Worm (Caenorhabditis elegans) whole organism, young adult: Measurements from ENCODE around the gene mpst-4.
A peak's percentile ranks its signal among the peaks of the same experiment; 100 is the strongest.
"Not testable (repeated sequence)": the region's sequence is repeated elsewhere in the genome, so short reads cannot be mapped to it uniquely, and the experiment has no call there.

ENCODE experiments used
- B0019.2 ChIP-seq: fragments of 200-800 bp; sonication (Bioruptor generic); conservative IDR thresholded peaks from 2 replicates; pipeline ENCODE4 v1.3.6; 2022; ENCODE audit warnings: missing genetic modification reagents, missing genetic modification characterization, missing compliant biosample characterization
- B0261.1 ChIP-seq: sonication (generic microtip); optimal IDR thresholded peaks from 2 replicates; lab custom pipeline; 2016; ENCODE audit warnings: mild to moderate bottlenecking, missing genetic modification characterization, moderate library complexity, missing compliant biosample characterization
- B0336.3 ChIP-seq: fragments of 200-800 bp; sonication (Bioruptor generic); IDR thresholded peaks from 2 replicates; pipeline ENCODE4 v1.3.6; 2022; ENCODE audit warnings: missing genetic modification characterization, missing compliant biosample characterization
- F33H1.4 ChIP-seq: fragments of 200-800 bp; sonication (Bioruptor generic); IDR thresholded peaks from 2 replicates; pipeline ENCODE4 v1.3.6; 2022; ENCODE audit warnings: missing genetic modification reagents, missing genetic modification characterization, missing compliant biosample characterization
- F57C9.4 ChIP-seq: sonication (generic microtip); optimal IDR thresholded peaks from 2 replicates; lab custom pipeline; 2017; ENCODE audit warnings: mild to moderate bottlenecking, missing genetic modification characterization, missing compliant biosample characterization
- Y56A3A.18 ChIP-seq: fragments of 200-800 bp; sonication (Bioruptor generic); IDR thresholded peaks from 2 replicates; pipeline ENCODE4 v1.3.6; 2022; ENCODE audit warnings: missing genetic modification reagents, missing genetic modification characterization, missing compliant biosample characterization
- Y67H2A.10 ChIP-seq: fragments of 200-800 bp; sonication (Bioruptor generic); conservative IDR thresholded peaks from 2 replicates; pipeline ENCODE4 v1.3.6; 2022; ENCODE audit warnings: missing genetic modification reagents, missing genetic modification characterization, missing compliant biosample characterization
- atf-7 ChIP-seq: sonication (generic microtip); optimal IDR thresholded peaks from 2 replicates; lab custom pipeline; 2017; ENCODE audit warnings: mild to moderate bottlenecking, missing genetic modification characterization, missing compliant biosample characterization
- attf-5 ChIP-seq: fragments of 200-800 bp; sonication (Bioruptor generic); optimal IDR thresholded peaks from 2 replicates; lab custom pipeline; 2018; ENCODE audit warnings: mild to moderate bottlenecking, missing genetic modification characterization, missing compliant biosample characterization
- cebp-1 ChIP-seq, 2 experiments: fragments of 200-800 bp in 1 of 2; sonication (Bioruptor generic) in 1 of 2; sonication (generic microtip) in 1 of 2; IDR thresholded peaks in 1 of 2; optimal IDR thresholded peaks in 1 of 2; 2 replicates each; pipeline versions ENCODE4 v1.3.6 to Lab custom; 2017 to 2022; ENCODE audit warnings: missing compliant biosample characterization in 2 of 2, missing genetic modification characterization in 2 of 2, mild to moderate bottlenecking in 1 of 2, missing genetic modification reagents in 1 of 2, moderate library complexity in 1 of 2
- cebp-2 ChIP-seq: fragments of 200-800 bp; sonication (Bioruptor generic); IDR thresholded peaks from 2 replicates; pipeline ENCODE4 v1.3.6; 2022; ENCODE audit warnings: missing genetic modification characterization, missing compliant biosample characterization
- ceh-100 ChIP-seq: fragments of 200-800 bp; sonication (Bioruptor generic); IDR thresholded peaks from 2 replicates; pipeline ENCODE4 v1.3.6; 2022; ENCODE audit warnings: missing genetic modification reagents, missing genetic modification characterization, missing compliant biosample characterization
- ceh-27 ChIP-seq: fragments of 200-800 bp; sonication (Bioruptor generic); optimal IDR thresholded peaks from 2 replicates; lab custom pipeline; 2018; ENCODE audit warnings: mild to moderate bottlenecking, missing genetic modification characterization, moderate library complexity, missing compliant biosample characterization
- ceh-40 ChIP-seq: fragments of 200-800 bp; sonication (Bioruptor generic); IDR thresholded peaks from 2 replicates; pipeline ENCODE4 v1.3.6; 2022; ENCODE audit warnings: missing genetic modification characterization, missing compliant biosample characterization
- ceh-79 ChIP-seq: sonication (generic microtip); optimal IDR thresholded peaks from 2 replicates; lab custom pipeline; 2017; ENCODE audit warnings: mild to moderate bottlenecking, missing genetic modification characterization, missing compliant biosample characterization
- chd-7 ChIP-seq: sonication (generic microtip); optimal IDR thresholded peaks from 2 replicates; lab custom pipeline; 2016; ENCODE audit warnings: mild to moderate bottlenecking, missing genetic modification characterization, moderate library complexity, missing compliant biosample characterization
- efl-1 ChIP-seq: fragments of 150-350 bp; optimal IDR thresholded peaks from 2 replicates; lab custom pipeline; 2014; ENCODE audit warnings: missing biosample characterization, missing genetic modification reagents, missing genetic modification characterization
- egrh-3 ChIP-seq: fragments of 200-800 bp; sonication (Bioruptor generic); IDR thresholded peaks from 2 replicates; pipeline ENCODE4 v1.3.6; 2022; ENCODE audit warnings: missing genetic modification reagents, missing genetic modification characterization, missing compliant biosample characterization
- ekl-4 ChIP-seq: fragments of 200-800 bp; sonication (Bioruptor generic); IDR thresholded peaks from 2 replicates; pipeline ENCODE4 v1.3.6; 2022; ENCODE audit warnings: missing genetic modification reagents, missing genetic modification characterization, missing compliant biosample characterization
- ets-4 ChIP-seq: fragments of 200-800 bp; sonication (Bioruptor generic); optimal IDR thresholded peaks from 2 replicates; lab custom pipeline; 2018; ENCODE audit warnings: mild to moderate bottlenecking, missing genetic modification characterization, missing compliant biosample characterization
- hsf-1 ChIP-seq: fragments of 200-800 bp; sonication (Bioruptor generic); IDR thresholded peaks from 2 replicates; pipeline ENCODE4 v1.3.6; 2022; ENCODE audit warnings: missing genetic modification reagents, missing genetic modification characterization, missing compliant biosample characterization
- lin-26 ChIP-seq: fragments of 200-800 bp; sonication (Bioruptor generic); IDR thresholded peaks from 2 replicates; pipeline ENCODE4 v1.3.6; 2022; ENCODE audit warnings: missing genetic modification reagents, missing genetic modification characterization, missing compliant biosample characterization
- lin-35 ChIP-seq, 3 experiments: fragments of 150-350 bp in 2 of 3; sonication (generic microtip) in 1 of 3; optimal IDR thresholded peaks; 2 replicates each; lab custom pipeline; 2014 to 2018; ENCODE audit warnings: missing biosample characterization in 3 of 3, missing genetic modification characterization in 3 of 3, missing genetic modification reagents in 3 of 3
- lin-40 ChIP-seq: sonication (generic microtip); optimal IDR thresholded peaks from 2 replicates; lab custom pipeline; 2016; ENCODE audit warnings: missing genetic modification characterization, mild to moderate bottlenecking, missing compliant biosample characterization, missing genotype, missing genetic modification reagents
- lin-54 ChIP-seq: fragments of 200-800 bp; sonication (Bioruptor generic); optimal IDR thresholded peaks from 2 replicates; lab custom pipeline; 2018; ENCODE audit warnings: mild to moderate bottlenecking, missing genetic modification characterization, missing compliant biosample characterization
- madf-3 ChIP-seq: fragments of 200-800 bp; sonication (Bioruptor generic); IDR thresholded peaks from 2 replicates; pipeline ENCODE4 v1.3.6; 2022; ENCODE audit warnings: missing genetic modification reagents, missing genetic modification characterization, missing compliant biosample characterization
- mes-4 ChIP-seq: sonication (generic microtip); optimal IDR thresholded peaks from 2 replicates; lab custom pipeline; 2016; ENCODE audit warnings: missing genotype, missing genetic modification characterization, missing compliant biosample characterization
- nfya-1 ChIP-seq: sonication (generic microtip); optimal IDR thresholded peaks from 2 replicates; lab custom pipeline; 2017; ENCODE audit warnings: antibody characterized with exemption, missing compliant biosample characterization, missing genetic modification characterization, borderline replicate concordance; ENCODE audit not compliant: insufficient read depth
- nhr-120 ChIP-seq: fragments of 200-800 bp; sonication (Bioruptor generic); IDR thresholded peaks from 2 replicates; pipeline ENCODE4 v1.3.6; 2022; ENCODE audit warnings: missing genetic modification characterization, missing compliant biosample characterization
- nhr-27 ChIP-seq: fragments of 200-800 bp; sonication (Bioruptor generic); optimal IDR thresholded peaks from 2 replicates; lab custom pipeline; 2018; ENCODE audit warnings: mild to moderate bottlenecking, missing genetic modification characterization, moderate library complexity, missing compliant biosample characterization
- nhr-80 ChIP-seq: sonication (generic microtip); optimal IDR thresholded peaks from 2 replicates; lab custom pipeline; 2016; ENCODE audit warnings: missing genetic modification characterization, missing compliant biosample characterization
- pha-4 ChIP-seq: fragments of 150-350 bp; sonication (generic microtip); optimal IDR thresholded peaks from 2 replicates; lab custom pipeline; 2014; ENCODE audit warnings: missing biosample characterization, missing genetic modification reagents, missing genetic modification characterization
- repo-1 ChIP-seq: sonication (generic microtip); optimal IDR thresholded peaks from 2 replicates; lab custom pipeline; 2017; ENCODE audit warnings: mild to moderate bottlenecking, missing genetic modification characterization, missing compliant biosample characterization
- rpc-1 ChIP-seq, 2 experiments: fragments of 150-350 bp in 1 of 2; sonication (generic microtip) in 1 of 2; optimal IDR thresholded peaks; 2 replicates each; lab custom pipeline; 2014 to 2018; ENCODE audit warnings: missing biosample characterization in 1 of 2, missing genetic modification characterization in 1 of 2, missing genetic modification reagents in 1 of 2, missing genotype in 1 of 2
- sea-2 ChIP-seq: fragments of 200-800 bp; sonication (Bioruptor generic); IDR thresholded peaks from 2 replicates; pipeline ENCODE4 v1.3.6; 2022; ENCODE audit warnings: missing genetic modification characterization, missing compliant biosample characterization
- snpc-3.4 ChIP-seq: sonication (generic microtip); optimal IDR thresholded peaks from 2 replicates; lab custom pipeline; 2017; ENCODE audit warnings: missing genetic modification characterization, mild to moderate bottlenecking, missing compliant biosample characterization, antibody characterized with exemption, moderate library complexity, missing genotype, missing genetic modification reagents
- tbp1 ChIP-seq: fragments of 200-800 bp; sonication (Bioruptor generic); optimal IDR thresholded peaks from 2 replicates; lab custom pipeline; 2018; ENCODE audit warnings: mild to moderate bottlenecking, missing genetic modification characterization, missing compliant biosample characterization
- tlf-1 ChIP-seq: fragments of 200-800 bp; sonication (Bioruptor generic); optimal IDR thresholded peaks from 2 replicates; lab custom pipeline; 2018; ENCODE audit warnings: mild to moderate bottlenecking, missing genetic modification characterization, missing compliant biosample characterization
- zfh-2 ChIP-seq: fragments of 200-800 bp; sonication (Bioruptor generic); conservative IDR thresholded peaks from 2 replicates; pipeline ENCODE4 v1.3.6; 2022; ENCODE audit warnings: missing genetic modification reagents, missing genetic modification characterization, missing compliant biosample characterization
- zim-3 ChIP-seq: sonication (generic microtip); optimal IDR thresholded peaks from 2 replicates; lab custom pipeline; 2017; ENCODE audit warnings: mild to moderate bottlenecking, missing genetic modification characterization, moderate library complexity, missing compliant biosample characterization
- ztf-22 ChIP-seq: fragments of 200-800 bp; sonication (Bioruptor generic); optimal IDR thresholded peaks from 2 replicates; lab custom pipeline; 2018; ENCODE audit warnings: mild to moderate bottlenecking, missing genetic modification characterization, moderate library complexity, missing compliant biosample characterization
- ztf-3 ChIP-seq: fragments of 200-800 bp; sonication (Bioruptor generic); optimal IDR thresholded peaks from 2 replicates; lab custom pipeline; 2018; ENCODE audit warnings: mild to moderate bottlenecking, missing genetic modification characterization, missing compliant biosample characterization

Gene mpst-4

DNA sequence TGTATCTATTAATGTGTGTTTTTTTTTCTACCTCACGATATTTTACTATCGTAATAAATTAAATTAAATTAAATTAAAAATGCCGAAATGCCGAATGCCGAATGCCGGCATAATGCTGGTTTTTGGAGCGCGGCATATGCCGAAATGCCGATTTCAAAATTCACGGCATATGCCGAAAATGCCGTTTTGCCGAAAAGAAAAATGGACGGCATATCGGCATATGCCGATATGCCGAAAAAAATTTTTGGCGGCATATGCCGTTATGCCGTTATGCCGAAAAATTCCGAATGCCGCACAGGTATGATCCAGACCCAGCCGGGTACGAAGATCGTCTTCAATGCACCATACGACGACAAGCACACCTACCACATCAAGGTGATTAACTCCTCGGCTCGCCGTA, 35.3 kb upstream of the mpst-4 start, which contains the start of gene msp-32:
Gene msp-32 (plus strand): TSS at position 301 of the 400 bp plus-strand sequence.
- not testable (repeated sequence) for TF ChIP-seq ceh-27 (GFP tag; lab: Kevin White, UChicago); Y56A3A.18 (GFP tag; lab: Robert Waterston, UW); ceh-100 (GFP tag; lab: Robert Waterston, UW)

ce11 chrII:4892594-4892993, 29.3 kb upstream of the mpst-4 start, which contains the start of gene msp-33:
msp-33 (minus strand) TSS chrII:4892694.
- TF ChIP-seq nhr-120, result 0 out of 2 replicates have a peak, but pooled peaks have one; percentile 66
- no peak for TF ChIP-seq atf-7 (tag; lab: Kevin White, UChicago)

DNA sequence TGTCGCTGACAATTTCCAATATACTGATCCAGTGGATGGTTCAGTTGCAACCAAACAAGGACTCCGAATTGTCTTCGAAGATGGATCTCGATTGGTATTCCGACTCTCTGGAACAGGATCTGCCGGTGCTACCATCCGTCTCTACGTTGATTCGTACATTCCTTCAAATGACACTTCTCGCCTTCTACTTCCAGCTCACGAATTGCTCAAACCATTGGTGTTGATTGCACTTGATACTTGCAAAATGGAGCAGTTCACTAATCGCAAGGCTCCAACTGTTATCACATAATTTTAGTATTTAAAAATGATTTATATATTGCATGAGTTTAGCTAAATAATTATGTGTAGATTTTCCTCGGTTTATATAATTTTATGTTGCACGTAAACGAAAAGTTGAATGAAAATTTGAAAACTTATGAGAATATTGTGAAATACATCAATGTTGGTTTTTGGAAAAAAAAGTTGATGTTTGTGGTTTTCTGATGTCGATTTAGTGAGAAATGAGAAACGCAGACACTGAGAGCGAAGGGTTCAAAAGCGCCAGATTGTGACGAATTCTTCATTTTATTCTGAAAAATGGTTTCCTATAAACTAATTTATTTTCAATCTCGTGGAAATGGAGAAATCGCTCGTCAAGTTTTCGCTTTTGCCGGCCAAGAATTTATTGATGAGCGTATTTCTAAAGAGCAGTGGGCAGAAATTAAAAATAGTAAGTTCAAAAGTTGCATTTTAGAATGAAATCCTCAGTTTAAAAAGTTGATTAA, 27.9 kb upstream of the mpst-4 start, which contains the start of gene gst-9:
Gene gst-9 (plus strand): TSS at position 574 of the 764 bp plus-strand sequence.
- TF ChIP-seq ets-4 (GFP tag; lab: Kevin White, UChicago) (no peak), egrh-3 (GFP tag; lab: Robert Waterston, UW) (no peak), efl-1 (GFP tag; lab: Kevin White, UChicago) (no peak), tbp1 (GFP tag; lab: Kevin White, UChicago) (peak; percentile 52), B0336.3 (peak; percentile 69), lin-26 (GFP tag; lab: Robert Waterston, UW) (0 out of 2 replicates have a peak, but pooled peaks have one; percentile 50), B0019.2 (GFP tag; lab: Robert Waterston, UW) (no peak), zim-3 (tag; lab: Kevin White, UChicago) (peak; percentile 11), ceh-79 (tag; lab: Kevin White, UChicago) (peak; percentile 55), F33H1.4 (GFP tag; lab: Robert Waterston, UW) (no peak), nhr-27 (tag; lab: Kevin White, UChicago) (no peak), chd-7 (tag; lab: Kevin White, UChicago) (peak; percentile 28), B0261.1 (tag; lab: Kevin White, UChicago) (no peak), lin-54 (GFP tag; lab: Kevin White, UChicago) (peak; percentile 53), snpc-3.4 (tag; lab: Kevin White, UChicago) (no peak), pha-4 (no peak), repo-1 (tag; lab: Kevin White, UChicago) (peak; percentile 83), ekl-4 (GFP tag; lab: Robert Waterston, UW) (peak; percentile 71; the same call in 1 of the 2 replicates), tlf-1 (GFP tag; lab: Kevin White, UChicago) (peak; percentile 80), rpc-1 (optimal IDR thresholded peaks at IDR 0.05; lab: Kevin White, UChicago) (no peak), rpc-1 (tag; optimal IDR thresholded peaks at IDR 0.05; lab: Kevin White, UChicago) (no peak), sea-2 (GFP tag; lab: Robert Waterston, UW) (no peak), lin-40 (peak; percentile 44), cebp-1 (GFP tag; IDR thresholded peaks at IDR 0.05; lab: Robert Waterston, UW) (peak; percentile 68), cebp-1 (tag; optimal IDR thresholded peaks at IDR 0.05; lab: Kevin White, UChicago) (peak; percentile 82), nfya-1 (tag; lab: Kevin White, UChicago) (no peak), F57C9.4 (peak; percentile 44), madf-3 (GFP tag; lab: Robert Waterston, UW) (peak; percentile 44; the same call in 1 of the 2 replicates), mes-4 (tag; lab: Kevin White, UChicago) (no peak), nhr-80 (peak; percentile 40), cebp-2 (GFP tag; lab: Robert Waterston, UW) (0 out of 2 replicates have a peak, but pooled peaks have one; percentile 5), ztf-22 (GFP tag; lab: Kevin White, UChicago) (peak; percentile 62), ceh-40 (GFP tag; lab: Robert Waterston, UW) (0 out of 2 replicates have a peak, but pooled peaks have one; percentile 13), hsf-1 (GFP tag; lab: Robert Waterston, UW) (no peak), Y67H2A.10 (no peak), attf-5 (GFP tag; lab: Kevin White, UChicago) (peak; percentile 60), zfh-2 (GFP tag; lab: Robert Waterston, UW) (no peak), lin-35 (GFP tag; optimal IDR thresholded peaks at IDR 0.05; lab: Kevin White, UChicago) (peak in 1 of 3 experiments; percentile 49), ztf-3 (no peak)
